Comparison of ENCODE assay signal across 5 fruit fly cellular contexts in genomic region chr3R:24053506-24054102, dm6.
TF ChIP-seq lines count a peak whose summit lies in the region.

No protein-coding gene starts in this region.

- TF ChIP-seq CTCF in whole organism, embryonic (GFP tag; optimal IDR thresholded peaks at IDR 0.05; lab: Kevin White, UChicago) = no peak

TF ChIP-seq in whole organism, adult, 20 proteins besides CTCF, POLR2A, EP300 and RAD21:
- TF ChIP-seq Mnt (GFP tag; optimal IDR thresholded peaks at IDR 0.05; lab: Kevin White, UChicago) = peak; percentile 8
- TF ChIP-seq cic (GFP tag; optimal IDR thresholded peaks at IDR 0.05; lab: Kevin White, UChicago) = peak; percentile 25
- no peak for TF ChIP-seq CG7045 (GFP tag; optimal IDR thresholded peaks at IDR 0.05; lab: Kevin White, UChicago)

TF ChIP-seq in whole organism, embryonic, 481 proteins besides CTCF, POLR2A, EP300 and RAD21 (continues in another document):
- TF ChIP-seq CG10543 (GFP tag; optimal IDR thresholded peaks at IDR 0.05; lab: Kevin White, UChicago) = peak; percentile 50
- 0 out of 3 replicates have a peak, but pooled peaks have one; percentile 21 for TF ChIP-seq CG6791 (GFP tag; IDR thresholded peaks at IDR 0.05; lab: Robert Waterston, UW; ENCODE audit: partially characterized antibody)
- no peak for TF ChIP-seq CG5245 (GFP tag; optimal IDR thresholded peaks at IDR 0.05; lab: Kevin White, UChicago)
- no peak for TF ChIP-seq CG12659 (GFP tag; optimal IDR thresholded peaks at IDR 0.05; lab: Kevin White, UChicago)
- TF ChIP-seq CG13287 (GFP tag; IDR thresholded peaks at IDR 0.05; lab: Robert Waterston, UW; ENCODE audit: partially characterized antibody) = no peak
- no peak for TF ChIP-seq CG2129 (GFP tag; IDR thresholded peaks at IDR 0.05; lab: Robert Waterston, UW; ENCODE audit: partially characterized antibody)
- TF ChIP-seq cwo (GFP tag; optimal IDR thresholded peaks at IDR 0.05; lab: Kevin White, UChicago) = peak; percentile 53
- peak; percentile 91 for TF ChIP-seq sug (tag; optimal IDR thresholded peaks at IDR 0.05; lab: Kevin White, UChicago)
- no peak for TF ChIP-seq cas (GFP tag; IDR thresholded peaks at IDR 0.05; lab: Robert Waterston, UW)
- TF ChIP-seq CG31224 (GFP tag; IDR thresholded peaks at IDR 0.05; lab: Robert Waterston, UW) = no peak
- TF ChIP-seq HmgZ (tag; optimal IDR thresholded peaks at IDR 0.05; lab: Kevin White, UChicago) = peak; percentile 25
- TF ChIP-seq CG34376 (GFP tag; optimal IDR thresholded peaks at IDR 0.05; lab: Kevin White, UChicago) = peak; percentile 39
- no peak for TF ChIP-seq bigmax (GFP tag; optimal IDR thresholded peaks at IDR 0.05; lab: Kevin White, UChicago)
- no peak for TF ChIP-seq CG6813 (GFP tag; optimal IDR thresholded peaks at IDR 0.05; lab: Kevin White, UChicago)
- TF ChIP-seq CG8478 (optimal IDR thresholded peaks at IDR 0.05; lab: Kevin White, UChicago) = no peak
- no peak for TF ChIP-seq CG7928 (GFP tag; optimal IDR thresholded peaks at IDR 0.05; lab: Kevin White, UChicago)
- no peak for TF ChIP-seq CG15269 (tag; optimal IDR thresholded peaks at IDR 0.05; lab: Kevin White, UChicago)
- TF ChIP-seq sima (GFP tag; optimal IDR thresholded peaks at IDR 0.05; lab: Kevin White, UChicago) = no peak
- no peak for TF ChIP-seq CG7987 (GFP tag; optimal IDR thresholded peaks at IDR 0.05; lab: Kevin White, UChicago)
- 0 out of 4 replicates have a peak, but pooled peaks have one; percentile 33 for TF ChIP-seq chinmo (GFP tag; IDR thresholded peaks at IDR 0.05; lab: Robert Waterston, UW; ENCODE audit: partially characterized antibody)
- peak; percentile 52 for TF ChIP-seq exex (tag; optimal IDR thresholded peaks at IDR 0.05; lab: Kevin White, UChicago)

TF ChIP-seq in whole organism, prepupa, 60 proteins besides CTCF, POLR2A, EP300 and RAD21:
- no peak for TF ChIP-seq CG6276 (GFP tag; optimal IDR thresholded peaks at IDR 0.05; lab: Kevin White, UChicago)
- TF ChIP-seq Sox15 (GFP tag; optimal IDR thresholded peaks at IDR 0.05; lab: Kevin White, UChicago) = no peak
- no peak for TF ChIP-seq CG16779 (tag; optimal IDR thresholded peaks at IDR 0.05; lab: Kevin White, UChicago)
- TF ChIP-seq Eip93F (GFP tag; optimal IDR thresholded peaks at IDR 0.05; lab: Kevin White, UChicago) = peak; percentile 55
- no peak for TF ChIP-seq eg (GFP tag; IDR thresholded peaks at IDR 0.05; lab: Robert Waterston, UW)
- no peak for TF ChIP-seq CG32006 (GFP tag; optimal IDR thresholded peaks at IDR 0.05; lab: Kevin White, UChicago)
- TF ChIP-seq svp (GFP tag; lab: Kevin White, UChicago) = peak; percentile 99
- no peak for TF ChIP-seq fd85E (GFP tag; optimal IDR thresholded peaks at IDR 0.05; lab: Kevin White, UChicago)
- TF ChIP-seq vri (GFP tag; optimal IDR thresholded peaks at IDR 0.05; lab: Kevin White, UChicago) = peak; percentile 55
- no peak for TF ChIP-seq pdm3 (GFP tag; optimal IDR thresholded peaks at IDR 0.05; lab: Kevin White, UChicago)
- TF ChIP-seq net (GFP tag; optimal IDR thresholded peaks at IDR 0.05; lab: Kevin White, UChicago) = no peak
- no peak for TF ChIP-seq CG6854 (GFP tag; optimal IDR thresholded peaks at IDR 0.05; lab: Kevin White, UChicago)
- TF ChIP-seq Hr4 (GFP tag; optimal IDR thresholded peaks at IDR 0.05; lab: Kevin White, UChicago) = no peak

TF ChIP-seq in whole organism, pupa, 21 proteins besides CTCF, POLR2A, EP300 and RAD21:
- TF ChIP-seq CG14655 (GFP tag; optimal IDR thresholded peaks at IDR 0.05; lab: Kevin White, UChicago) = no peak
- TF ChIP-seq Ets98B (GFP tag; IDR thresholded peaks at IDR 0.05; lab: Robert Waterston, UW) = peak; percentile 76
- TF ChIP-seq CG15710 (tag; optimal IDR thresholded peaks at IDR 0.05; lab: Kevin White, UChicago) = no peak
- peak; percentile 89 for TF ChIP-seq EcR (GFP tag; optimal IDR thresholded peaks at IDR 0.05; lab: Kevin White, UChicago)
- no peak for TF ChIP-seq CG8159 (tag; optimal IDR thresholded peaks at IDR 0.05; lab: Kevin White, UChicago)

TF ChIP-seq in whole organism, wandering third instar larva, 38 proteins besides CTCF, POLR2A, EP300 and RAD21:
- TF ChIP-seq Hr83 (GFP tag; optimal IDR thresholded peaks at IDR 0.05; lab: Kevin White, UChicago; ENCODE audit: poor library complexity, severe bottlenecking) = no peak
- peak; percentile 95 for TF ChIP-seq h (GFP tag; optimal IDR thresholded peaks at IDR 0.05; lab: Kevin White, UChicago)
- TF ChIP-seq br (GFP tag; optimal IDR thresholded peaks at IDR 0.05; lab: Kevin White, UChicago) = peak; percentile 84
- no peak for TF ChIP-seq HLH106 (tag; optimal IDR thresholded peaks at IDR 0.05; lab: Kevin White, UChicago)
- no peak for TF ChIP-seq Rel (GFP tag; optimal IDR thresholded peaks at IDR 0.05; lab: Kevin White, UChicago)
- peak; percentile 95 for TF ChIP-seq Rel (tag; optimal IDR thresholded peaks at IDR 0.05; lab: Kevin White, UChicago)
